Worm (Caenorhabditis elegans): ENCODE data around the gene slrp-1.

DNA sequence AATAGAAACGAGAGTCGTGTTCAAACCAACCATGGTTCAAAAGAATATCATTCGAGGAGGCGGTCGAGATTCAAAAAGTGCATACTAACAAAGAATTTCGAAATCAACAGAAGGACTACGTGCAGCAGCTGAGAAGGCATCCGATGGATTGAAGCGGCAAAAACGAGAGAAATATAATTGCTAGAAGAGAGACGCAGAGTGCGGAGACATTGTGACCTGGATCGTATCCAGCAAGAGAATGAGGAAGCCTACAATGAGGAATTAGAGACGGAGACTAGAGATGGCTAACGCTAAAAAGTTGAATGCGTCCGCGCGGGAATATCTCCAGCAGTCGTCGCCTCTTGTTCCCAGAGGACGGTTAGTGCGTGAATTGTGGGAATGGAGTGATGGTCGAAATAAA, 44.1 kb downstream of the slrp-1 start:
- TF ChIP-seq flt-1 (GFP tag; IDR thresholded peaks at IDR 0.05) (no peak), ama-1 (optimal IDR thresholded peaks at IDR 0.05) (no peak), ets-7 (tag; optimal IDR thresholded peaks at IDR 0.05) (no peak), aly-1 (tag; optimal IDR thresholded peaks at IDR 0.05) (no peak), F13C5.2 (tag; optimal IDR thresholded peaks at IDR 0.05) (no peak), pes-1 (GFP tag; IDR thresholded peaks at IDR 0.05) (no peak), hmg-4 (GFP tag; optimal IDR thresholded peaks at IDR 0.05) (no peak), tbx-11 (GFP tag; IDR thresholded peaks at IDR 0.05) (no peak), hnd-1 (tag; optimal IDR thresholded peaks at IDR 0.05) (no peak), B0310.2 (tag; optimal IDR thresholded peaks at IDR 0.05) (no peak), tra-4 (tag; optimal IDR thresholded peaks at IDR 0.05) (no peak), ceh-13 (GFP tag; optimal IDR thresholded peaks at IDR 0.05) (no peak), hmbx-1 (tag; optimal IDR thresholded peaks at IDR 0.05) (no peak)

Data from whole organism, early embryonic.